ENCODE assay signal across 2 fruit fly cellular contexts in genomic region chr3R:30529570-30529969, dm6.
TF ChIP-seq lines count a peak whose summit lies in the region.

No protein-coding gene starts in this region.

TF ChIP-seq in whole organism, embryonic, 481 proteins besides CTCF, POLR2A, EP300 and RAD21 (continued from another document):
- no peak for TF ChIP-seq tap (tag; optimal IDR thresholded peaks at IDR 0.05; lab: Kevin White, UChicago)
- no peak for TF ChIP-seq H15 (GFP tag; IDR thresholded peaks at IDR 0.05; lab: Robert Waterston, UW)
- no peak for TF ChIP-seq jumu (GFP tag; optimal IDR thresholded peaks at IDR 0.05; lab: Kevin White, UChicago)
- TF ChIP-seq CG31388 (GFP tag; optimal IDR thresholded peaks at IDR 0.05; lab: Kevin White, UChicago): no peak
- peak; percentile 9 for TF ChIP-seq unpg (GFP tag; optimal IDR thresholded peaks at IDR 0.05; lab: Kevin White, UChicago)
- no peak for TF ChIP-seq CG11085 (GFP tag; IDR thresholded peaks at IDR 0.05; lab: Robert Waterston, UW)
- peak; percentile 38 for TF ChIP-seq sens (GFP tag; lab: Kevin White, UChicago)
- peak in 1 of 2 experiments; percentile 23 for TF ChIP-seq eve (GFP tag; optimal IDR thresholded peaks at IDR 0.05; lab: Kevin White, UChicago)
- 0 out of 3 replicates have a peak, but pooled peaks have one; percentile 30 for TF ChIP-seq ci (GFP tag; IDR thresholded peaks at IDR 0.05; lab: Robert Waterston, UW)

TF ChIP-seq in whole organism, prepupa, 60 proteins besides CTCF, POLR2A, EP300 and RAD21 (continued from another document):
- TF ChIP-seq CG11902 (GFP tag; optimal IDR thresholded peaks at IDR 0.05; lab: Kevin White, UChicago): no peak
- no peak for TF ChIP-seq Ets21C (GFP tag; optimal IDR thresholded peaks at IDR 0.05; lab: Kevin White, UChicago)
- TF ChIP-seq CG32006 (GFP tag; optimal IDR thresholded peaks at IDR 0.05; lab: Kevin White, UChicago): peak; percentile 41
- TF ChIP-seq CG6792 (GFP tag; optimal IDR thresholded peaks at IDR 0.05; lab: Kevin White, UChicago): no peak
- TF ChIP-seq CG8319 (GFP tag; optimal IDR thresholded peaks at IDR 0.05; lab: Kevin White, UChicago): no peak
- peak; percentile 35; the same call in 1 of the 3 replicates for TF ChIP-seq CG8119 (GFP tag; IDR thresholded peaks at IDR 0.05; lab: Robert Waterston, UW)
- TF ChIP-seq Sox102F (GFP tag; optimal IDR thresholded peaks at IDR 0.05; lab: Kevin White, UChicago): no peak
- TF ChIP-seq Gug (GFP tag; IDR thresholded peaks at IDR 0.05; lab: Robert Waterston, UW): peak; percentile 24; the same call in 1 of the 2 replicates
- TF ChIP-seq fd85E (GFP tag; optimal IDR thresholded peaks at IDR 0.05; lab: Kevin White, UChicago): no peak
- TF ChIP-seq Sox15 (GFP tag; optimal IDR thresholded peaks at IDR 0.05; lab: Kevin White, UChicago): no peak
- no peak for TF ChIP-seq CG31627 (GFP tag; optimal IDR thresholded peaks at IDR 0.05; lab: Kevin White, UChicago)
- TF ChIP-seq eg (GFP tag; IDR thresholded peaks at IDR 0.05; lab: Robert Waterston, UW): peak; percentile 51
- TF ChIP-seq Hr38 (GFP tag; optimal IDR thresholded peaks at IDR 0.05; lab: Kevin White, UChicago): no peak
- no peak for TF ChIP-seq achi (GFP tag; optimal IDR thresholded peaks at IDR 0.05; lab: Kevin White, UChicago)
- no peak for TF ChIP-seq CG4318 (GFP tag; optimal IDR thresholded peaks at IDR 0.05; lab: Kevin White, UChicago)
- TF ChIP-seq salr (GFP tag; optimal IDR thresholded peaks at IDR 0.05; lab: Kevin White, UChicago): no peak
- TF ChIP-seq topi (GFP tag; optimal IDR thresholded peaks at IDR 0.05; lab: Kevin White, UChicago): no peak
- TF ChIP-seq Eip93F (GFP tag; optimal IDR thresholded peaks at IDR 0.05; lab: Kevin White, UChicago): no peak
- TF ChIP-seq fd59A (GFP tag; optimal IDR thresholded peaks at IDR 0.05; lab: Kevin White, UChicago): no peak
- no peak for TF ChIP-seq Lpt (GFP tag; optimal IDR thresholded peaks at IDR 0.05; lab: Kevin White, UChicago)
- TF ChIP-seq Sox14 (GFP tag; optimal IDR thresholded peaks at IDR 0.05; lab: Kevin White, UChicago): peak; percentile 14
- no peak for TF ChIP-seq Ets96B (tag; optimal IDR thresholded peaks at IDR 0.05; lab: Kevin White, UChicago)
- TF ChIP-seq fkh (GFP tag; optimal IDR thresholded peaks at IDR 0.05; lab: Kevin White, UChicago): no peak
- no peak for TF ChIP-seq OdsH (GFP tag; optimal IDR thresholded peaks at IDR 0.05; lab: Kevin White, UChicago)
- TF ChIP-seq dsx (GFP tag; optimal IDR thresholded peaks at IDR 0.05; lab: Kevin White, UChicago; ENCODE audit: poor library complexity, severe bottlenecking): no peak
